Worm (Caenorhabditis elegans): ENCODE data around the gene srd-11.

ce11 chrV:13571714-13572258, 47.9 kb downstream of the srd-11 start, which contains the start of gene C50B8.4:
- no peak for TF ChIP-seq ceh-14 (tag; optimal IDR thresholded peaks at IDR 0.05)
- no peak for TF ChIP-seq elt-2 (tag; optimal IDR thresholded peaks at IDR 0.05)
- no peak for TF ChIP-seq tbx-2 (tag; optimal IDR thresholded peaks at IDR 0.05)
- TF ChIP-seq pqm-1 (tag; optimal IDR thresholded peaks at IDR 0.05), result no peak
- no peak for TF ChIP-seq ceh-9 (tag; optimal IDR thresholded peaks at IDR 0.05)
- no peak for TF ChIP-seq ama-1 (optimal IDR thresholded peaks at IDR 0.05)
- peak; percentile 1 for TF ChIP-seq ceh-48 (tag; optimal IDR thresholded peaks at IDR 0.05)
- no peak for TF ChIP-seq gmeb-2 (tag; optimal IDR thresholded peaks at IDR 0.05)
- no peak for TF ChIP-seq fkh-10 (GFP tag; optimal IDR thresholded peaks at IDR 0.05)
- no peak for TF ChIP-seq pha-4 (tag; optimal IDR thresholded peaks at IDR 0.05)
- TF ChIP-seq tbx-7 (tag; optimal IDR thresholded peaks at IDR 0.05), result no peak
- no peak for TF ChIP-seq pag-3 (tag; optimal IDR thresholded peaks at IDR 0.05; ENCODE audit: borderline replicate concordance)
- TF ChIP-seq ceh-31 (tag; optimal IDR thresholded peaks at IDR 0.05), result no peak
- no peak for TF ChIP-seq ceh-2 (tag; optimal IDR thresholded peaks at IDR 0.05)
